Fruit fly (Drosophila melanogaster) whole organism, prepupa: ENCODE measurements around the gene CG13700.

ENCODE experiments used
- CG11762 ChIP-seq: fragments of 200-800 bp; sonication (Bioruptor generic); optimal IDR thresholded peaks from 3 replicates; lab custom pipeline; 2016; ENCODE audit warnings: missing biosample characterization, missing genetic modification characterization; ENCODE audit not compliant: insufficient read depth
- CG31627 ChIP-seq: fragments of 200-800 bp; sonication (Bioruptor generic); optimal IDR thresholded peaks from 3 replicates; lab custom pipeline; 2016; ENCODE audit warnings: missing biosample characterization, missing genetic modification characterization

dm6 chr3L:18258756-18259155 is 42.3 kb downstream of the CG13700 start:
- TF ChIP-seq CG31627 (GFP tag; lab: Kevin White, UChicago) (no peak), CG11762 (GFP tag; lab: Kevin White, UChicago) (no peak)
